Fruit fly (Drosophila melanogaster): ENCODE data around the gene CG5828.

CG5828 gene

DNA sequence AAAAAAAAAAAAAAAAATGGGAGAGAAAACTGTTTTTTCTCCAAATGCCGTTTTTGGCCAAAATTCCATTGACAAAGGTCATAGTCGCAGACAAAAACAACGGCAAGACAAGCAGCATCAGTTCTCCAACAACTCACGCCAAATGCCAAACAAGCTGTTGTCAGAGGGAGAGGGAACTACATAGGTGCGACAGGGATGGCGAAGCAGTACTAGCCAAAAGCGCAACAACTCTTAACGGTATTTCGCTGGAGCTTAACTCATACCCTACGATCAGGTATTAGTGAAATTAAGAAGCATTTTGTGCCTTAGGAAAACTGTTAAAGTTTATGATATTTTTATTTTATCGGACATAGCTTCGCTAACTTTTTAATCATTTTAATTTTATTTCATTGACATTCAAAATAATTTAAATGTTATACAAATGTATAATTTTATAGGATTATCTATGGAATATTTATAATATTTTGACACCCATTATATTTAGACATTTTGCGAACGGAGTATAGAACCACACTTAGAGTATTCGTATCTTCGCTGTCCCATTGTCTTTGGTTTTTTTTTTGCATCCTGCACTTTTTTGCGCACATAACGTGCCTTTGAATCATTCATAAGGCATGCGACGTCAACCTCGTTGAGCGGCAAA lies 13.4 kb upstream of the CG5828 start:
- TF ChIP-seq CG14711 (tag; optimal IDR thresholded peaks at IDR 0.05): peak; percentile 48
- peak; percentile 26 for TF ChIP-seq CG7045 (GFP tag; optimal IDR thresholded peaks at IDR 0.05)
- TF ChIP-seq cic (GFP tag; optimal IDR thresholded peaks at IDR 0.05): no peak
- TF ChIP-seq Crg-1 (GFP tag; optimal IDR thresholded peaks at IDR 0.05): no peak
- no peak for TF ChIP-seq Hr96 (GFP tag; optimal IDR thresholded peaks at IDR 0.05)
- TF ChIP-seq cnc (optimal IDR thresholded peaks at IDR 0.05): no peak
- TF ChIP-seq ovo (GFP tag; optimal IDR thresholded peaks at IDR 0.05): peak; percentile 85
- TF ChIP-seq CG12768 (GFP tag; optimal IDR thresholded peaks at IDR 0.05): no peak
- no peak for TF ChIP-seq bab1 (GFP tag; optimal IDR thresholded peaks at IDR 0.05)
- TF ChIP-seq pad (GFP tag; optimal IDR thresholded peaks at IDR 0.05): peak; percentile 70
- TF ChIP-seq kay (GFP tag; ENCODE audit: borderline replicate concordance): peak; percentile 9

DNA sequence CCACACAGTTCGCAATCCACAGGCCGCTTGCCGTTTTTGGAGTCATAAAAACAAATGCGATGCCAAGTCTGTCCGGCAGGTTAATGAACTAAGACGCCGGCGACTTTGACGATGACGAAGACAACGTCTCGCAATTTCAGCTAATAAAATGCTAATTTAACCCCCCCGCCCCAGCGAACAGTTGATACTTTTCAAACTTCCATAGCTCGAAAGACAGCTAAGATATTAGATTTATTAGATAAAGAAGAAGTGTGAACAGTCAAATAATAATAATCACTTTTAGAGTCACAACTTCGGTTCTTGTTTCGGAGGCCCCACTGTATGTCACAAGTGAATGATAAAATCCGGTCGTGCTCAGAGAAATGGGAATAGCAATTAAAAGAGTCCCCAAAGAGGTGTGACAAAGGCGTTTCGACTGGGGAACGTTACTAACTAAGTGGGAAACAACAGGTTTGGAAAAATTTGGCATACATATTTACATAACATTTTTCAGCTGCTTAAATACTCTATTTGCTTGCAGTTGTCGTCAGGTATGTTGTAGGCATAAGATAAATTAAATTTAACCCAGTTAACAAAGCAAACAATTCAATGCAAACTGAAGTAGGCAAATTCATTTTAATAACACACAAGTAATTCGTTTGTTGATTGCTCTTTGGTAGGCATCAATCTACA lies 9.1 kb upstream of the CG5828 start:
- TF ChIP-seq ovo (GFP tag; optimal IDR thresholded peaks at IDR 0.05): no peak
- peak; percentile 3 for TF ChIP-seq kay (GFP tag; ENCODE audit: borderline replicate concordance)

DNA sequence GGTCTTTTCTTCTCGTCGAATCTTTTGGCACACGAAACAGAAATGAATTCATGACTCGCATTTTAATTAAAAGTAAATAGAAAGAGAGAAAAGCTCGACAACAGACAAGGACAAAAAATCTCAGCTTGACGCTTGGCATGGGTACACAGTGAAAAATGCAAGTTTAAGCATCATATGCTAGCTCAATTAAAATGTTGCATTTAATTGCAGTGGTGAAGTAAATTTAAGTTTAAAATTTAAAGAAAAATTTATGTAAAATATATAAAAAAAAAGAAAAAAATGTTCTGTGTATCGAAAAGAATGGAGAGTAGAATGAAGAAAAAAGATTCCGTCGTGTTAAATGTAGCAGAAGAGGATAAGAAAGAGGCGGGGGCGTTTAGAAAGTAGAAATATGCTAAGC lies 8.2 kb upstream of the CG5828 start:
- TF ChIP-seq tj (GFP tag; optimal IDR thresholded peaks at IDR 0.05) (no peak), bab1 (GFP tag; optimal IDR thresholded peaks at IDR 0.05) (peak; percentile 46)

DNA sequence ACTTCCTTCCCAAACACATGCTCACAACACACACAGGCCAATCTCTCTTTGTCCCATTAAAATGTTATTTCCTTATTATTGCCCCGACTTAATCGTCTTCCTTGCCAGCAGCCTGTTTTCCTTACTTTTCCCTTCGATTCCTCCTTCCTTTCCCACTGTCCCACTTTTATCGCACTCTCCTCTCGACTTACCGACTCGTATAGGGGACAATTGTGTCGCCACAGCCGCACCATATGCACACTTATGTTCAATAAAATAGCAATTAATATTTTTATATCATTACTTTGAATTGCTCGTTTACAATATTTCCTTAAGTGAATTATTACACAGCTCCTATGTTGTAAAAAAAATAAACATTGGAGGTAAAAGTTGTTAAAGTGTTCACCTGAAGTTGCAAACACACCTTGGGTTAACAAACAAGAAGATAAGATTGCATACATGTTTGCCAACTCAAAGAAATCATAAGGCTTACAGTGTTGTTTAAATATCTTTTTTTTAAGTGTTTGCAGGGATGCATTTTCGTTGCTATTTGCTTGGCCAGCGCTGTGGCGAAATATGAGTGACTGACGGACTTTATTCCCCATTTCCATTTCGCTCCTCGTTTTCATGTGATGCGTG lies 6.8 kb upstream of the CG5828 start:
- TF ChIP-seq cnc (optimal IDR thresholded peaks at IDR 0.05): no peak
- no peak for TF ChIP-seq Clk (GFP tag; optimal IDR thresholded peaks at IDR 0.05)
- TF ChIP-seq CG12768 (GFP tag; optimal IDR thresholded peaks at IDR 0.05): no peak
- TF ChIP-seq CG5204 (GFP tag; optimal IDR thresholded peaks at IDR 0.05): no peak
- no peak for TF ChIP-seq toe (GFP tag; optimal IDR thresholded peaks at IDR 0.05)
- TF ChIP-seq CG11617 (GFP tag; optimal IDR thresholded peaks at IDR 0.05): peak; percentile 35
- TF ChIP-seq CG1620 (GFP tag; optimal IDR thresholded peaks at IDR 0.05): no peak
- TF ChIP-seq kay (GFP tag; ENCODE audit: borderline replicate concordance): peak; percentile 24
- TF ChIP-seq CG33017 (tag; optimal IDR thresholded peaks at IDR 0.05): no peak
- TF ChIP-seq tj (GFP tag; optimal IDR thresholded peaks at IDR 0.05): peak; percentile 9
- no peak for TF ChIP-seq Mnt (GFP tag; optimal IDR thresholded peaks at IDR 0.05)
- TF ChIP-seq CG7045 (GFP tag; optimal IDR thresholded peaks at IDR 0.05): no peak
- TF ChIP-seq bab1 (GFP tag; optimal IDR thresholded peaks at IDR 0.05): peak; percentile 74
- TF ChIP-seq ovo (GFP tag; optimal IDR thresholded peaks at IDR 0.05): no peak
- TF ChIP-seq Hr96 (GFP tag; optimal IDR thresholded peaks at IDR 0.05): peak; percentile 35
- TF ChIP-seq CG7101 (tag; optimal IDR thresholded peaks at IDR 0.05): peak; percentile 47
- no peak for TF ChIP-seq cic (GFP tag; optimal IDR thresholded peaks at IDR 0.05)
- TF ChIP-seq Crg-1 (GFP tag; optimal IDR thresholded peaks at IDR 0.05): peak; percentile 30
- TF ChIP-seq CG14711 (tag; optimal IDR thresholded peaks at IDR 0.05): peak; percentile 49
- TF ChIP-seq pad (GFP tag; optimal IDR thresholded peaks at IDR 0.05): peak; percentile 25

DNA sequence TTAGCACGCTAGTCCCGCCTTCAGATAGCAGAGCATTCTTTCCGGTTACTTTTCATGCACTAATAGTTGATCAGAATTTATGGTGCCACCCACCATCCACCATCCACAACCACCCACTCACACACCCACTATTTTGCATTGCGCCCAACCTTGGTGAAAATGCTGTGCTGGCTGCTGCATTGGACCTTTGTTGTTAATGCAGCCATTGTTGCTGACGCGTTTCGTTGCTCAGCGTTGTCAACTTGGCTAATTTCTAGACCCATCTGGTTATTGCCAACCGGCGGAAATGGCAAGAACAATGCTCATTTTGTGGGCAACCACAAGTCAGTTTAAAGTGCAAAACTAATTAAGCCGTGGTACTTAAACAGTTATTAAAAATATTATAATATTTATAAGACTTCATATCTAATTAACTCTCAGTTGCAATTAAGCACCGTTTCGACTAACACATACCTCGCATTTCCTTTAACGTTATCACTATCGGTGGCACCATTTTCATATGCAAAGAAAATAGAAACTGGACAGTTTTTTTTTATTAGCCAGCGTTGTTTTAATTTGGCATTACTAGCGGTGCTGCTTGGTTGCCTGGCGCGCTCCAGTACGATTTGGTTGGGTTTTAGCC lies 5.0 kb upstream of the CG5828 start:
- TF ChIP-seq tj (GFP tag; optimal IDR thresholded peaks at IDR 0.05) (peak; percentile 91), CG7045 (GFP tag; optimal IDR thresholded peaks at IDR 0.05) (no peak)

DNA sequence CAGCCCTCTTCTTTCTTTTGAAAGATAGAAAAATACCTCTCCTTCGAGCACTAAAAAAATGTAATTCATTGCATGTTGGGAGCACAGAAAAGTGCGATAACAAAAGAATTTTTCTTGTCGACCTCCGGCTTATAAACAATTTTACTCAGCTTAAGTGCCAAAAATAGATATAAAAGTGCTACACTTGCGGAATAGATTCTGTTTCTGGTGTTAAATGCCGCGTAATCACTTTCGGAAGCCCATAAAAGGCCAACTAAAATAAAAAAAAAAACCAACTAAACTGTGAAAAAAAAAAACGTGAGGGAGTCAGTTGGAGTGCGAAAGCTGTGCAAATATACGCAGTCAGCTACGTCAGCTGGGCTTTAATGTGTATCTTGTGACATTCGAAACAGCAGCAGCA lies 4.1 kb upstream of the CG5828 start:
- no peak for TF ChIP-seq ovo (GFP tag; optimal IDR thresholded peaks at IDR 0.05)
- TF ChIP-seq CG12768 (GFP tag; optimal IDR thresholded peaks at IDR 0.05): no peak
- peak; percentile 94 for TF ChIP-seq tj (GFP tag; optimal IDR thresholded peaks at IDR 0.05)
- TF ChIP-seq cic (GFP tag; optimal IDR thresholded peaks at IDR 0.05): no peak

DNA sequence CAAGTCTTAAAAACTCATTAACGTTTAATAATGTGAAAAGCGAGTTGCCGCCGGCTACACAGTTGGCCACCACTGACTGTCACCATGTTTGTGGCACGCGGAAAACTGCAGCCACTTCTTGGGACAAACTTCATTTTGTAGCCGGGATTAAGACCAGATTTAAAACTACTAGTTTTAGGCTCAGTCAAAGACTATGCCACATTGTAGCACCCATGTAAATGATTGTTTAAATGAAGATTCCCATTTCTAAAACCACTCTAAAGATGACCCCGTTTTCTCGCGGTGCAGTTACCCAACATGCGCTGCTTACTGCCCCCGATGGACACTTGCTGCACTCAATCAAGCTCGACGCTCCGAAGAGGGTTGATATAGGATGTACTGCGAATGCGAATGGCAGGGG lies 3.4 kb upstream of the CG5828 start:
- TF ChIP-seq ovo (GFP tag; optimal IDR thresholded peaks at IDR 0.05) (no peak), cic (GFP tag; optimal IDR thresholded peaks at IDR 0.05) (no peak), CG33017 (tag; optimal IDR thresholded peaks at IDR 0.05) (no peak), CG12768 (GFP tag; optimal IDR thresholded peaks at IDR 0.05) (no peak), CG1620 (GFP tag; optimal IDR thresholded peaks at IDR 0.05) (no peak), Clk (GFP tag; optimal IDR thresholded peaks at IDR 0.05) (no peak), bab1 (GFP tag; optimal IDR thresholded peaks at IDR 0.05) (no peak), CG5204 (GFP tag; optimal IDR thresholded peaks at IDR 0.05) (no peak), CG11617 (GFP tag; optimal IDR thresholded peaks at IDR 0.05) (no peak), Hr96 (GFP tag; optimal IDR thresholded peaks at IDR 0.05) (no peak), toe (GFP tag; optimal IDR thresholded peaks at IDR 0.05) (no peak), Crg-1 (GFP tag; optimal IDR thresholded peaks at IDR 0.05) (no peak), CG7101 (tag; optimal IDR thresholded peaks at IDR 0.05) (no peak), cnc (optimal IDR thresholded peaks at IDR 0.05) (no peak), tj (GFP tag; optimal IDR thresholded peaks at IDR 0.05) (no peak), kay (GFP tag; ENCODE audit: borderline replicate concordance) (no peak), CG14711 (tag; optimal IDR thresholded peaks at IDR 0.05) (no peak)
